Worm (Caenorhabditis elegans) whole organism, L2 larva: Measurements from ENCODE around the gene C18D11.7.

ENCODE experiments used
- aly-2 ChIP-seq: fragments of 150-350 bp; optimal IDR thresholded peaks from 2 replicates; lab custom pipeline; 2014; ENCODE audit warnings: missing biosample characterization, missing genetic modification characterization
- egl-27 ChIP-seq: sonication (generic microtip); optimal IDR thresholded peaks from 3 replicates; lab custom pipeline; 2017; ENCODE audit warnings: missing biosample characterization, missing genetic modification reagents, missing genetic modification characterization
- elt-3 ChIP-seq: sonication (generic microtip); optimal IDR thresholded peaks from 2 replicates; lab custom pipeline; 2017; ENCODE audit warnings: missing biosample characterization, missing genetic modification characterization
- fos-1 ChIP-seq: fragments of 150-350 bp; optimal IDR thresholded peaks from 2 replicates; lab custom pipeline; 2014; ENCODE audit warnings: missing biosample characterization, missing genetic modification characterization
- lin-11 ChIP-seq: fragments of 150-350 bp; sonication (generic microtip); optimal IDR thresholded peaks from 2 replicates; lab custom pipeline; 2014; ENCODE audit warnings: missing biosample characterization, missing genetic modification characterization, inconsistent platforms, mixed read lengths
- mbf-1 ChIP-seq: sonication (generic microtip); optimal IDR thresholded peaks from 2 replicates; lab custom pipeline; 2017; ENCODE audit warnings: missing biosample characterization, missing genetic modification characterization
- nhr-237 ChIP-seq: fragments of 150-350 bp; optimal IDR thresholded peaks from 2 replicates; lab custom pipeline; 2014; ENCODE audit warnings: missing biosample characterization, missing genetic modification characterization
- snpc-4 ChIP-seq: fragments of 150-350 bp; optimal IDR thresholded peaks from 2 replicates; lab custom pipeline; 2014; ENCODE audit warnings: missing biosample characterization, missing genetic modification characterization
- unc-62 ChIP-seq: fragments of 150-350 bp; optimal IDR thresholded peaks from 2 replicates; lab custom pipeline; 2014; ENCODE audit warnings: missing biosample characterization, missing genetic modification reagents, missing genetic modification characterization
- ztf-4 ChIP-seq: fragments of 150-350 bp; optimal IDR thresholded peaks from 2 replicates; lab custom pipeline; 2014; ENCODE audit warnings: missing biosample characterization, missing genetic modification characterization

ce11 chrIII:11836054-11836453 lies 29.5 kb upstream of the C18D11.7 start:
- TF ChIP-seq egl-27 (tag; lab: Kevin White, UChicago) (no peak), aly-2 (tag; lab: Kevin White, UChicago) (no peak), snpc-4 (tag; lab: Kevin White, UChicago) (no peak), lin-11 (tag; lab: Kevin White, UChicago) (peak; percentile 12), unc-62 (no peak), elt-3 (tag; lab: Kevin White, UChicago) (no peak), ztf-4 (tag; lab: Kevin White, UChicago) (no peak), mbf-1 (tag; lab: Kevin White, UChicago) (no peak), fos-1 (tag; lab: Kevin White, UChicago) (no peak), nhr-237 (no peak)
